Fruit fly (Drosophila melanogaster): Measurements from ENCODE around the gene Hexo1.

dm6 chr3L:4336588-4336987 is 48.1 kb downstream of the Hexo1 start:
- no peak for TF ChIP-seq CG8478 (optimal IDR thresholded peaks at IDR 0.05)
- TF ChIP-seq CTCF (optimal IDR thresholded peaks at IDR 0.05) = no peak
